Fruit fly (Drosophila melanogaster): Measurements from ENCODE around the gene Cyp28a5.

Cyp28a5 gene

DNA sequence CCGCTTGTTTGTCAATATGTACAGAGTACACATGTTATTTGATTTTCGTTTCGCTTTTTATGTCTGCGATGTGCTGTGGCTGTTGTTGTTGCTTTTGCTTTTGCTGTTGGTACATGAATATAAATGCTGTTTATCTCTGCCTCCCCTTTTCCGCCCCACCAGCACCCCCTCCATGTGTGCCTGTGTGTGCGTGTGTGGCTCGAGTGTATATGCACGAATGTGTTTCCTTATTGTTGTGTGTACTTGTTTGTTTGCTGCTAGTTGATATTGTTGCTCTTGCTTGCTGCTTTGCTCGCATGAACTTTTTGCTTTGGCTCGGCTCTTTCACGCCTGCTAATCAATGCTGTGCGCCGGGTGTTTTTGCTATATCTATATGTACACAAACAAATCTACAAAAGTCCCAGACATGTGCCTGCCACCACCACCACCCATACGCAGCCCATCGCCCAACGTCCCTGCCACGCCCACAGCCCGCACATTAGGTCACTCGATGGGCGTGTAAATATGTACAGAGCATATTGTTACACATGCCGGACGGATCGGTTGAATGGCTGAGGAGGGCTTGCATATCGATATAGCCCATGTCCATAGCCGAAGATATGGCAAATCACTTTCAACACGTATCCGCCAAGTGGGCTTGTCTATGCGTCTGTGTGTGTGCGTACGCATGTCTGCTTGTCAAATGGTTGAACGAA is 47.1 kb downstream of the Cyp28a5 start (continued):
- TF ChIP-seq bab2 (GFP tag; optimal IDR thresholded peaks at IDR 0.05) = peak; percentile 100
- peak; percentile 97 for TF ChIP-seq TFAM (GFP tag; optimal IDR thresholded peaks at IDR 0.05)
- peak; percentile 98 for TF ChIP-seq CG13624 (GFP tag; optimal IDR thresholded peaks at IDR 0.05)
- TF ChIP-seq MTF-1 (GFP tag; optimal IDR thresholded peaks at IDR 0.05; ENCODE audit: borderline replicate concordance) = peak; percentile 100
- TF ChIP-seq lola (GFP tag; optimal IDR thresholded peaks at IDR 0.05) = peak in 1 of 3 experiments; percentile 98
- TF ChIP-seq Elba2 (GFP tag; optimal IDR thresholded peaks at IDR 0.05) = peak; percentile 0
- TF ChIP-seq CrebB (tag; optimal IDR thresholded peaks at IDR 0.05) = peak; percentile 100
- TF ChIP-seq CG2202 (tag; optimal IDR thresholded peaks at IDR 0.05) = peak; percentile 100
- peak; percentile 100 for TF ChIP-seq Kr (GFP tag; optimal IDR thresholded peaks at IDR 0.05)
- TF ChIP-seq CG18599 (GFP tag; optimal IDR thresholded peaks at IDR 0.05) = peak; percentile 100
- TF ChIP-seq Doc2 (GFP tag; IDR thresholded peaks at IDR 0.05) = peak; percentile 88
- peak; percentile 94 for TF ChIP-seq ttk (GFP tag; IDR thresholded peaks at IDR 0.05)
- TF ChIP-seq pzg (GFP tag; optimal IDR thresholded peaks at IDR 0.05) = peak; percentile 50
- TF ChIP-seq Bgb (GFP tag; IDR thresholded peaks at IDR 0.05; ENCODE audit: partially characterized antibody) = peak; percentile 48; the same call in 1 of the 2 replicates
- TF ChIP-seq nerfin-1 (tag; optimal IDR thresholded peaks at IDR 0.05) = peak; percentile 99
- TF ChIP-seq wek (GFP tag; optimal IDR thresholded peaks at IDR 0.05) = peak; percentile 100
- TF ChIP-seq kni (GFP tag; optimal IDR thresholded peaks at IDR 0.05) = peak; percentile 100
- peak; percentile 98 for TF ChIP-seq emc (GFP tag; optimal IDR thresholded peaks at IDR 0.05)
- peak; percentile 98 for TF ChIP-seq B-H1 (GFP tag; IDR thresholded peaks at IDR 0.05)
- peak; percentile 100 for TF ChIP-seq Hmr (GFP tag; optimal IDR thresholded peaks at IDR 0.05)
- TF ChIP-seq CG17612 (GFP tag; IDR thresholded peaks at IDR 0.05) = peak; percentile 97
- peak; percentile 100 for TF ChIP-seq caup (GFP tag; optimal IDR thresholded peaks at IDR 0.05; ENCODE audit: severe bottlenecking)
- peak; percentile 94 for TF ChIP-seq CG12155 (GFP tag; optimal IDR thresholded peaks at IDR 0.05)
- TF ChIP-seq H2.0 (GFP tag; IDR thresholded peaks at IDR 0.05) = peak; percentile 95
- TF ChIP-seq psq (GFP tag; optimal IDR thresholded peaks at IDR 0.05) = peak; percentile 98
- TF ChIP-seq Chrac-16 (GFP tag; optimal IDR thresholded peaks at IDR 0.05) = peak; percentile 88
- peak; percentile 95 for TF ChIP-seq CG2120 (GFP tag; optimal IDR thresholded peaks at IDR 0.05)
- peak; percentile 17 to 80 for TF ChIP-seq crp (GFP tag; optimal IDR thresholded peaks at IDR 0.05)
- peak; percentile 19; the same call in 2 of the 3 replicates for TF ChIP-seq row (GFP tag; IDR thresholded peaks at IDR 0.05)
- TF ChIP-seq fd102C (GFP tag; optimal IDR thresholded peaks at IDR 0.05) = peak; percentile 100
- peak; percentile 99 for TF ChIP-seq CG12744 (GFP tag; optimal IDR thresholded peaks at IDR 0.05)
- TF ChIP-seq Med (GFP tag) = peak; percentile 100
- peak; percentile 99 for TF ChIP-seq CG3065 (GFP tag; optimal IDR thresholded peaks at IDR 0.05)
- peak; percentile 100 for TF ChIP-seq Lhr (GFP tag; optimal IDR thresholded peaks at IDR 0.05)
- peak; percentile 3 for TF ChIP-seq corto (GFP tag; optimal IDR thresholded peaks at IDR 0.05)
- TF ChIP-seq Ravus (GFP tag; IDR thresholded peaks at IDR 0.05) = peak; percentile 93
- peak; percentile 100 for TF ChIP-seq Asciz (GFP tag; optimal IDR thresholded peaks at IDR 0.05)
- TF ChIP-seq yki (optimal IDR thresholded peaks at IDR 0.05) = no peak
- TF ChIP-seq CG7928 (GFP tag; optimal IDR thresholded peaks at IDR 0.05) = peak; percentile 85
- peak; percentile 98 for TF ChIP-seq CG13424 (tag; optimal IDR thresholded peaks at IDR 0.05)
- peak; percentile 98 for TF ChIP-seq ERR (GFP tag; optimal IDR thresholded peaks at IDR 0.05)
- TF ChIP-seq CG2116 (GFP tag; optimal IDR thresholded peaks at IDR 0.05) = peak; percentile 95
- TF ChIP-seq CG10959 (GFP tag; IDR thresholded peaks at IDR 0.05) = peak; percentile 98; the same call in 1 of the 2 replicates
- TF ChIP-seq CG17568 (GFP tag; optimal IDR thresholded peaks at IDR 0.05) = peak; percentile 100
- peak; percentile 97 for TF ChIP-seq luna (GFP tag; optimal IDR thresholded peaks at IDR 0.05)
- TF ChIP-seq CG16813 (GFP tag; IDR thresholded peaks at IDR 0.05; ENCODE audit: partially characterized antibody) = no peak
- TF ChIP-seq CTCF (GFP tag; optimal IDR thresholded peaks at IDR 0.05) = peak; percentile 80
- peak; percentile 100 for TF ChIP-seq ci (GFP tag; IDR thresholded peaks at IDR 0.05)
- peak; percentile 99 for TF ChIP-seq Mad (GFP tag; optimal IDR thresholded peaks at IDR 0.05)
